Fruit fly (Drosophila melanogaster): ENCODE data around the gene CG43740.

Gene CG43740

DNA sequence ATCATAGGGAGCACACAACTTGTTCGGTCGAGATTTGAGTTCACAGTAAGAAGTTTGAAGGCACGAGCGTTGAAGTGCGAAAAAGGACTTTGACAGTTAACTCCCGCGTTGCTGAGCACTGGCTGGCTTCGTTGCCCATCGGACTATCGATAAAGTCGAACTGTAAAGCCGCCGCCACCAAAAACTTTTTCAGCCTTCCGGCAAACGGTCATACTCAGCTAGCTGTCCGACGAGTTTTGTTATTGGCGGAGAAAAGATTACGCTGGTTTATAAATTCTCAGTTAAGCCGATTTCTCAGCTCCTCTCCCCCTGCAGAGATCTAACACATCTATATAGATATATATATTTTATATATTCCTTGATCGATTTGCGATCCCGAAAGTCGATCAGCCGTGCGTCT is 52.3 kb downstream of the CG43740 start, which contains the start of the genes Psf3 and flw (continued):
- no peak for TF ChIP-seq gcm2 (GFP tag; optimal IDR thresholded peaks at IDR 0.05)
- peak; percentile 61 for TF ChIP-seq CG42726 (GFP tag; IDR thresholded peaks at IDR 0.05; ENCODE audit: partially characterized antibody)
- no peak for TF ChIP-seq Optix (GFP tag; IDR thresholded peaks at IDR 0.05)
- no peak for TF ChIP-seq CG15601 (tag; optimal IDR thresholded peaks at IDR 0.05)
- TF ChIP-seq CG9817 (tag; optimal IDR thresholded peaks at IDR 0.05), result no peak
- TF ChIP-seq gro (GFP tag; optimal IDR thresholded peaks at IDR 0.05), result no peak
- peak; percentile 20 to 37 for TF ChIP-seq dpn (GFP tag; optimal IDR thresholded peaks at IDR 0.05)
- TF ChIP-seq CG6813 (GFP tag; optimal IDR thresholded peaks at IDR 0.05), result peak; percentile 22
- TF ChIP-seq hkb (optimal IDR thresholded peaks at IDR 0.05), result no peak
- no peak for TF ChIP-seq hkb (GFP tag; IDR thresholded peaks at IDR 0.05)
- peak; percentile 83 for TF ChIP-seq Dref (GFP tag; IDR thresholded peaks at IDR 0.05)
- TF ChIP-seq Gug (GFP tag; IDR thresholded peaks at IDR 0.05), result no peak; the same call in 3 of the 4 replicates
- TF ChIP-seq HHEX (GFP tag; optimal IDR thresholded peaks at IDR 0.05), result no peak
- TF ChIP-seq mam (GFP tag; optimal IDR thresholded peaks at IDR 0.05), result peak; percentile 7
- peak; percentile 25 for TF ChIP-seq Fer3 (tag; optimal IDR thresholded peaks at IDR 0.05)
- TF ChIP-seq CG7271 (tag; optimal IDR thresholded peaks at IDR 0.05), result no peak
- TF ChIP-seq ro (GFP tag; IDR thresholded peaks at IDR 0.05), result no peak
- no peak for TF ChIP-seq CG11723 (GFP tag; optimal IDR thresholded peaks at IDR 0.05)
- no peak for TF ChIP-seq Ada2b (GFP tag; IDR thresholded peaks at IDR 0.05)
- TF ChIP-seq CG15479 (GFP tag; optimal IDR thresholded peaks at IDR 0.05), result no peak
- no peak for TF ChIP-seq cg (GFP tag; optimal IDR thresholded peaks at IDR 0.05)

DNA sequence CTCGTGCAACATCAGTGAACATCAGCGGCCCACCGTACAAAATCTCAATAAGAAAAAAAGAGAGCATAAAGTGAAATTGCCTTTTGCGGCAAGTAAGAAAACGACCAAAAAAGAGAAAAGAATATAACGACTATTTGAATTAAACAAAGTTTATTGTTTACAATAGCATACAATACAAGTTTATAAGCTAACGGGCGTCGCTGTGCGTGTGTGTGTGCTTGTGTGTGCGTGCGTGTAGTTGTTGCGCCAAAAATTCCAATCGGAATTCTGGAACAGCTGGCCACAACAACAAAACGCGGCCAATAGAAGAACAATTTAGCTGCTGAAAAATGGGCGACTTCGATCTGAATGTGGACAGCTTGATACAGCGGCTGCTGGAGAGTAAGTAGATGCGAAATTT is 52.7 kb downstream of the CG43740 start:
- TF ChIP-seq cg (GFP tag; optimal IDR thresholded peaks at IDR 0.05) (peak; percentile 54), CG16815 (GFP tag; optimal IDR thresholded peaks at IDR 0.05) (no peak), sd (tag; optimal IDR thresholded peaks at IDR 0.05) (peak; percentile 73), CG2678 (tag; optimal IDR thresholded peaks at IDR 0.05) (no peak), Elba2 (GFP tag; optimal IDR thresholded peaks at IDR 0.05) (peak; percentile 74), CG4707 (GFP tag; optimal IDR thresholded peaks at IDR 0.05) (peak; percentile 13), CG15479 (GFP tag; optimal IDR thresholded peaks at IDR 0.05) (peak; percentile 17), zfh2 (GFP tag; optimal IDR thresholded peaks at IDR 0.05) (no peak), Atf6 (GFP tag; IDR thresholded peaks at IDR 0.05) (no peak), CHES-1-like (GFP tag; optimal IDR thresholded peaks at IDR 0.05) (no peak), insv (GFP tag; optimal IDR thresholded peaks at IDR 0.05) (peak in 1 of 2 experiments; percentile 88)

DNA sequence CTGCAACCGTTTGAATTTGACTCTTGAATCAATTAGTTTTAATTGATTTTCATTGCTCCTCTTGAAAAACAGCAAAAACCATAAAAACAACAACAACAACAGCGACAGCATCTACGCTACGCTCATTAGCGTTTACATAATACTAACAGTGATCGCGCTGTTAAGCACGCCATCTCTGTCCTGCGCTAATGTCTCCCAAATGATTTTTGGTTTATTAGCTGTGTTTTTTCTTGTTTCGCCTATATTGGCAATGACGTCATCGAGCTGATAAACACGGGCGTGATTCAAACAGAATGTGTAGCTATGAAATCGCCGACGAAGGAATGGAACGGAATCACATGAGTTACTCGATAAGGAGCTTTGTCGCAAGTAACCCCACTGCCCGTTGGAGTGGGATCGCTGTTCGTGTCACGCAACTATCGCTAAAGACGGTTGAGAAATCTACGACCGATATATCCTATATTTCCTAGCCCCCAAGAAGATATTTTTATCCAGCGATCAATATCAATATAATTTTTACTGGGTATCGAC is 53.4 kb downstream of the CG43740 start:
- TF ChIP-seq CG9609 (GFP tag; optimal IDR thresholded peaks at IDR 0.05), result no peak
- no peak for TF ChIP-seq z (GFP tag; IDR thresholded peaks at IDR 0.05)
- TF ChIP-seq CG2875 (GFP tag; optimal IDR thresholded peaks at IDR 0.05), result no peak
- no peak for TF ChIP-seq nau (GFP tag; optimal IDR thresholded peaks at IDR 0.05)
- no peak for TF ChIP-seq pum (GFP tag; optimal IDR thresholded peaks at IDR 0.05)
- TF ChIP-seq croc (GFP tag; conservative IDR thresholded peaks at IDR 0.05), result no peak
- no peak for TF ChIP-seq CG4328 (GFP tag; optimal IDR thresholded peaks at IDR 0.05)
- no peak for TF ChIP-seq tna (GFP tag; IDR thresholded peaks at IDR 0.05; ENCODE audit: partially characterized antibody)
- no peak for TF ChIP-seq tll (GFP tag; optimal IDR thresholded peaks at IDR 0.05)
- no peak for TF ChIP-seq CG2889 (GFP tag; IDR thresholded peaks at IDR 0.05)
- no peak for TF ChIP-seq CG14667 (GFP tag; IDR thresholded peaks at IDR 0.05)
- no peak for TF ChIP-seq Xbp1 (GFP tag; optimal IDR thresholded peaks at IDR 0.05)
- TF ChIP-seq Deaf1 (tag; optimal IDR thresholded peaks at IDR 0.05), result no peak
- no peak for TF ChIP-seq CG10543 (GFP tag; optimal IDR thresholded peaks at IDR 0.05)
- no peak for TF ChIP-seq Bdp1 (GFP tag; optimal IDR thresholded peaks at IDR 0.05)
- no peak for TF ChIP-seq repo (GFP tag; optimal IDR thresholded peaks at IDR 0.05)
- peak; percentile 59 for TF ChIP-seq exex (tag; optimal IDR thresholded peaks at IDR 0.05)
- no peak for TF ChIP-seq usp (GFP tag; optimal IDR thresholded peaks at IDR 0.05)
- TF ChIP-seq Pdp1 (GFP tag; optimal IDR thresholded peaks at IDR 0.05), result peak in 1 of 2 experiments; percentile 51
- TF ChIP-seq grau (tag; optimal IDR thresholded peaks at IDR 0.05), result peak; percentile 25

All from whole organism, embryonic.